Worm (Caenorhabditis elegans) whole organism, L4/young adult: ENCODE measurements around the gene srh-277.

Source experiments
- W03F9.2 ChIP-seq: fragments of 150-350 bp; optimal IDR thresholded peaks from 2 replicates; lab custom pipeline; 2014; ENCODE audit warnings: missing biosample characterization, missing genetic modification characterization
- dao-5 ChIP-seq: sonication (generic microtip); optimal IDR thresholded peaks from 2 replicates; lab custom pipeline; 2016; ENCODE audit warnings: missing genotype, missing genetic modification characterization, moderate library complexity, missing compliant biosample characterization
- him-1 ChIP-seq: sonication (generic microtip); optimal IDR thresholded peaks from 2 replicates; lab custom pipeline; 2016; ENCODE audit warnings: missing genotype, missing genetic modification reagents, missing genetic modification characterization, missing compliant biosample characterization

ce11 chrV:16159594-16159993, 23.4 kb upstream of the srh-277 start, which contains the start of gene F10A3.17:
- TF ChIP-seq him-1 (tag; lab: Kevin White, UChicago) (no peak), dao-5 (tag; lab: Kevin White, UChicago) (no peak), W03F9.2 (tag; lab: Kevin White, UChicago) (no peak)
